Fruit fly (Drosophila melanogaster) whole organism, wandering third instar larva: ENCODE data around the gene Crg-1.
"Not testable (repeated sequence)": the region's sequence is repeated elsewhere in the genome, so short reads cannot be mapped to it uniquely, and the experiment has no call there.

ENCODE experiments used
- CG32264 ChIP-seq: fragments of 200-800 bp; sonication (Bioruptor generic); optimal IDR thresholded peaks from 2 replicates; lab custom pipeline; 2016; ENCODE audit warnings: missing biosample characterization, missing genetic modification characterization
- Hr78 ChIP-seq: fragments of >200 bp; optimal IDR thresholded peaks from 2 replicates; lab custom pipeline; 2017; ENCODE audit warnings: missing biosample characterization, missing genetic modification characterization
- Hr83 ChIP-seq: fragments of 200-300 bp; sonication (Bioruptor generic); optimal IDR thresholded peaks from 2 replicates; lab custom pipeline; 2016; ENCODE audit warnings: missing biosample characterization, mild to moderate bottlenecking, missing genetic modification characterization, moderate library complexity; ENCODE audit not compliant: poor library complexity, severe bottlenecking
- Mio ChIP-seq: sonication (Bioruptor generic); optimal IDR thresholded peaks from 2 replicates; lab custom pipeline; 2016; ENCODE audit warnings: missing biosample characterization, missing genetic modification characterization
- Rel ChIP-seq, 2 experiments: fragments of 200-800 bp; sonication (Bioruptor generic) in 1 of 2; optimal IDR thresholded peaks; 2 replicates in 1 of 2; 3 replicates in 1 of 2; lab custom pipeline; 2016 to 2019; ENCODE audit warnings: mild to moderate bottlenecking in 2 of 2, missing biosample characterization in 2 of 2, missing genetic modification characterization in 2 of 2, moderate library complexity in 1 of 2
- Sp1 ChIP-seq: fragments of 200-800 bp; sonication (Bioruptor generic); optimal IDR thresholded peaks from 3 replicates; lab custom pipeline; 2019; ENCODE audit warnings: missing biosample characterization, mild to moderate bottlenecking, missing genetic modification characterization, moderate library complexity
- h ChIP-seq: fragments of 200-800 bp; sonication (Bioruptor generic); optimal IDR thresholded peaks from 3 replicates; lab custom pipeline; 2016; ENCODE audit warnings: missing biosample characterization, mild to moderate bottlenecking, missing genetic modification characterization
- lola ChIP-seq: fragments of >200 bp; optimal IDR thresholded peaks from 2 replicates; lab custom pipeline; 2017; ENCODE audit warnings: missing biosample characterization, missing genetic modification characterization
- pan ChIP-seq: fragments of >200 bp; optimal IDR thresholded peaks from 2 replicates; lab custom pipeline; 2017
- psq ChIP-seq: fragments of 200-800 bp; sonication (Bioruptor generic); optimal IDR thresholded peaks from 3 replicates; lab custom pipeline; 2017; ENCODE audit warnings: missing biosample characterization, mild to moderate bottlenecking, missing genetic modification characterization, moderate library complexity
- sage ChIP-seq: fragments of 200-800 bp; sonication (Bioruptor generic); optimal IDR thresholded peaks from 2 replicates; lab custom pipeline; 2016; ENCODE audit warnings: missing biosample characterization, mild to moderate bottlenecking, missing genetic modification characterization
- tai ChIP-seq: sonication (Bioruptor generic); optimal IDR thresholded peaks from 2 replicates; lab custom pipeline; 2016; ENCODE audit warnings: missing biosample characterization, missing genetic modification characterization
- usp ChIP-seq: fragments of >200 bp; optimal IDR thresholded peaks from 2 replicates; lab custom pipeline; 2017; ENCODE audit warnings: missing biosample characterization, missing genetic modification characterization

DNA sequence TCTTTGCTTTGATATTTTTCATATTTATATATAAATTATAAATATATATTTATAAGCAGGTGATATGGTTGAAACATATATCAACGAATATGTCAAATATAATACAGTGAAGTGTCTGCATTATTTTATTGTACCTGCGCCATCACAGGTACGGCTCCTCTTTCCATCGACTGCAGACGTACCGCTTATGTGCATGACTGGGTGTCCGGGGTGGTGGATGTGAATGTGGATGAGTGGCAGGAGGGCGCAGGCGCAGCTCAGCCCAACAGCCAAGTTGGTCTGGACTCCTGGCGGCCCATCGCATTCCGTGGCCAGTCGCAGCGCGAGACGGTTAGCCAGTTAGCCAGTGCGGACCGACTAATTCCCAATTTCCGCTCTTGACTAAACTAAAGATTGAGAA, 9.0 kb downstream of the Crg-1 start, which contains the start of gene fd3F:
- not testable (repeated sequence) for TF ChIP-seq Hr83; CG32264; lola (GFP tag; lab: Kevin White, UChicago); Sp1 (GFP tag; lab: Kevin White, UChicago); pan (lab: Kevin White, UChicago); psq (GFP tag; lab: Kevin White, UChicago); usp (GFP tag; lab: Kevin White, UChicago); h (GFP tag; lab: Kevin White, UChicago); tai (GFP tag; lab: Kevin White, UChicago); Mio; sage (GFP tag; lab: Kevin White, UChicago); Hr78 (GFP tag; lab: Kevin White, UChicago); Rel (GFP tag; optimal IDR thresholded peaks at IDR 0.05; lab: Kevin White, UChicago); Rel (tag; optimal IDR thresholded peaks at IDR 0.05; lab: Kevin White, UChicago)
